Fruit fly (Drosophila melanogaster) whole organism, adult: ENCODE measurements around the gene Trim9.

Experiments
- CG11617 ChIP-seq: fragments of 200-800 bp; sonication (Bioruptor generic); optimal IDR thresholded peaks from 2 replicates; lab custom pipeline; 2017; ENCODE audit warnings: mild to moderate bottlenecking, missing biosample characterization, missing genetic modification reagents, missing genetic modification characterization
- CG12768 ChIP-seq: fragments of 200-800 bp; sonication (Bioruptor generic); optimal IDR thresholded peaks from 2 replicates; lab custom pipeline; 2017; ENCODE audit warnings: missing biosample characterization, missing genetic modification characterization, mild to moderate bottlenecking, moderate library complexity, missing genetic modification reagents
- CG14711 ChIP-seq: fragments of 200-800 bp; sonication (Bioruptor generic); optimal IDR thresholded peaks from 2 replicates; lab custom pipeline; 2018; ENCODE audit warnings: missing biosample characterization, mild to moderate bottlenecking, missing genetic modification characterization, moderate library complexity
- CG1620 ChIP-seq: fragments of 200-800 bp; sonication (Bioruptor generic); optimal IDR thresholded peaks from 2 replicates; lab custom pipeline; 2016; ENCODE audit warnings: missing biosample characterization, missing genetic modification characterization
- CG33017 ChIP-seq: fragments of 200-800 bp; sonication (Bioruptor generic); optimal IDR thresholded peaks from 2 replicates; lab custom pipeline; 2018; ENCODE audit warnings: missing biosample characterization, mild to moderate bottlenecking, missing genetic modification characterization, moderate library complexity
- CG5204 ChIP-seq: fragments of 200-800 bp; sonication (Bioruptor generic); optimal IDR thresholded peaks from 2 replicates; lab custom pipeline; 2016; ENCODE audit warnings: missing biosample characterization, missing genetic modification characterization
- CG7045 ChIP-seq: fragments of 200-800 bp; sonication (Bioruptor generic); optimal IDR thresholded peaks from 2 replicates; lab custom pipeline; 2017; ENCODE audit warnings: missing biosample characterization, mild to moderate bottlenecking, missing genetic modification characterization
- CG7101 ChIP-seq: fragments of 200-800 bp; sonication (Bioruptor generic); optimal IDR thresholded peaks from 2 replicates; lab custom pipeline; 2018; ENCODE audit warnings: missing biosample characterization, mild to moderate bottlenecking, missing genetic modification characterization, moderate library complexity
- Hr96 ChIP-seq: fragments of 200-800 bp; sonication (Bioruptor generic); optimal IDR thresholded peaks from 2 replicates; lab custom pipeline; 2016; ENCODE audit warnings: missing biosample characterization, missing genetic modification characterization
- cic ChIP-seq: fragments of 200-800 bp; sonication (Bioruptor generic); optimal IDR thresholded peaks from 2 replicates; lab custom pipeline; 2017; ENCODE audit warnings: missing biosample characterization, mild to moderate bottlenecking, missing genetic modification characterization, moderate library complexity
- cnc ChIP-seq, 2 experiments: fragments of >200 bp; optimal IDR thresholded peaks; 2 replicates each; lab custom pipeline; 2017
- kay ChIP-seq: fragments of 200-800 bp; sonication (Bioruptor generic); peaks from one replicate; lab custom pipeline; 2016; ENCODE audit warnings: missing biosample characterization, missing genetic modification characterization, borderline replicate concordance
- toe ChIP-seq: fragments of 200-800 bp; sonication (Bioruptor generic); optimal IDR thresholded peaks from 2 replicates; lab custom pipeline; 2016; ENCODE audit warnings: missing biosample characterization, missing genetic modification characterization

DNA sequence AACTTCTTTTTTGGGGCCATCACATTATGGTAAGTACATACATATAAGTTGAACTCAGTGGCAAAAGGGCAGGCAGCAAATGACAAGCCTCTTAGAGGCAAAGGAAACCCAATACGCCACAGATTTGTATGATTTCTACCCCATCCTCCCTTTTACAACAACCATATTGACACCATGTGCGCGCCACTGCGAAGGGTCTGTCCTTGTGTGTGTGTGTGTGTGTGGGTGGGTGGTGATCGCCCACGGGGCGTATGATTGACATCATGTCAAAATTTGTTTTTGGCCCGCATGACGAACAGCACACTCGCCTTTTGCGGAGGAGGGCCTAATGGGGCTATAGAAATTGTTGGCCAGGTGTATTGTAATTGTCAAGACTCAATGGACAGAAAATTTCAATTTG, 45.1 kb upstream of the Trim9 start:
- no peak for TF ChIP-seq cic (GFP tag; lab: Kevin White, UChicago)
- TF ChIP-seq CG33017: no peak
- no peak for TF ChIP-seq CG7045 (GFP tag; lab: Kevin White, UChicago)
- no peak for TF ChIP-seq CG14711
- no peak for TF ChIP-seq CG1620 (GFP tag; lab: Kevin White, UChicago)
- no peak for TF ChIP-seq toe (GFP tag; lab: Kevin White, UChicago)
- no peak for TF ChIP-seq CG11617 (GFP tag; lab: Kevin White, UChicago)
- TF ChIP-seq CG12768 (GFP tag; lab: Kevin White, UChicago): no peak
- TF ChIP-seq Hr96 (GFP tag; lab: Kevin White, UChicago): no peak
- no peak for TF ChIP-seq kay (GFP tag; lab: Kevin White, UChicago)
- no peak for TF ChIP-seq CG7101 (tag; lab: Kevin White, UChicago)
- no peak for TF ChIP-seq CG5204 (GFP tag; lab: Kevin White, UChicago)
- no peak for TF ChIP-seq cnc (optimal IDR thresholded peaks at IDR 0.05; lab: Kevin White, UChicago)
